Worm (Caenorhabditis elegans) whole organism, mixed stage, embryonic: Measurements from ENCODE around the gene srt-29.

Experiments used
- M03D4.4 ChIP-seq: sonication (generic microtip); optimal IDR thresholded peaks from 2 replicates; lab custom pipeline; 2017; ENCODE audit warnings: mild to moderate bottlenecking, missing genetic modification characterization, missing compliant biosample characterization
- bed-3 ChIP-seq: fragments of 200-800 bp; sonication (Bioruptor generic); optimal IDR thresholded peaks from 3 replicates; lab custom pipeline; 2018; ENCODE audit warnings: mild to moderate bottlenecking, missing genetic modification characterization, moderate library complexity, missing compliant biosample characterization
- blmp-1 ChIP-seq: fragments of 150-350 bp; optimal IDR thresholded peaks from 2 replicates; lab custom pipeline; 2014; ENCODE audit warnings: missing biosample characterization, missing genetic modification characterization
- ceh-39 ChIP-seq: fragments of 150-350 bp; optimal IDR thresholded peaks from 2 replicates; lab custom pipeline; 2014; ENCODE audit warnings: missing biosample characterization, missing genetic modification characterization
- ceh-83 ChIP-seq: fragments of 200-800 bp; sonication (Bioruptor generic); optimal IDR thresholded peaks from 2 replicates; lab custom pipeline; 2018; ENCODE audit warnings: mild to moderate bottlenecking, missing genetic modification characterization, missing compliant biosample characterization
- ces-1 ChIP-seq: fragments of 150-350 bp; optimal IDR thresholded peaks from 2 replicates; lab custom pipeline; 2014; ENCODE audit warnings: missing biosample characterization, missing genetic modification reagents, missing genetic modification characterization
- cnd-1 ChIP-seq: fragments of 200-800 bp; sonication (Bioruptor generic); optimal IDR thresholded peaks from 2 replicates; lab custom pipeline; 2018; ENCODE audit warnings: mild to moderate bottlenecking, missing genetic modification characterization, missing compliant biosample characterization
- drap-1 ChIP-seq: fragments of 200-800 bp; sonication (Bioruptor generic); optimal IDR thresholded peaks from 3 replicates; lab custom pipeline; 2018; ENCODE audit warnings: mild to moderate bottlenecking, missing genetic modification characterization, missing compliant biosample characterization
- elt-1 ChIP-seq: sonication (generic microtip); optimal IDR thresholded peaks from 2 replicates; lab custom pipeline; 2017; ENCODE audit warnings: missing genetic modification characterization, mild to moderate bottlenecking, missing compliant biosample characterization, antibody characterized with exemption, moderate library complexity, borderline replicate concordance; ENCODE audit not compliant: insufficient read depth
- elt-3 ChIP-seq: fragments of 150-350 bp; optimal IDR thresholded peaks from 2 replicates; lab custom pipeline; 2014; ENCODE audit warnings: missing biosample characterization, missing genetic modification characterization
- flh-1 ChIP-seq: fragments of 200-800 bp; sonication (Bioruptor generic); optimal IDR thresholded peaks from 2 replicates; lab custom pipeline; 2018; ENCODE audit warnings: mild to moderate bottlenecking, missing genetic modification characterization, moderate library complexity, missing compliant biosample characterization
- ham-2 ChIP-seq: fragments of 200-800 bp; sonication (Bioruptor generic); optimal IDR thresholded peaks from 2 replicates; lab custom pipeline; 2018; ENCODE audit warnings: mild to moderate bottlenecking, missing genetic modification characterization, missing compliant biosample characterization
- hlh-1 ChIP-seq: fragments of 150-350 bp; optimal IDR thresholded peaks from 2 replicates; lab custom pipeline; 2014; ENCODE audit warnings: missing biosample characterization, missing genetic modification reagents, missing genetic modification characterization
- lin-13 ChIP-seq: fragments of 150-350 bp; optimal IDR thresholded peaks from 2 replicates; lab custom pipeline; 2014; ENCODE audit warnings: missing biosample characterization, missing genetic modification characterization
- lin-32 ChIP-seq: fragments of 200-800 bp; sonication (Bioruptor generic); optimal IDR thresholded peaks from 2 replicates; lab custom pipeline; 2018; ENCODE audit warnings: mild to moderate bottlenecking, missing genetic modification characterization, missing compliant biosample characterization
- lsy-2 ChIP-seq: fragments of 150-350 bp; optimal IDR thresholded peaks from 2 replicates; lab custom pipeline; 2014; ENCODE audit warnings: missing biosample characterization, missing genetic modification characterization
- mab-5 ChIP-seq: fragments of 150-350 bp; optimal IDR thresholded peaks from 2 replicates; lab custom pipeline; 2014; ENCODE audit warnings: missing biosample characterization, missing genetic modification characterization
- mep-1 ChIP-seq: fragments of 150-350 bp; optimal IDR thresholded peaks from 2 replicates; lab custom pipeline; 2017; ENCODE audit warnings: missing biosample characterization, missing genetic modification reagents, missing genetic modification characterization, inconsistent platforms
- mls-2 ChIP-seq: sonication (generic microtip); optimal IDR thresholded peaks from 2 replicates; lab custom pipeline; 2016; ENCODE audit warnings: mild to moderate bottlenecking, missing genetic modification characterization, moderate library complexity, missing compliant biosample characterization
- nhr-12 ChIP-seq: fragments of 150-350 bp; optimal IDR thresholded peaks from 2 replicates; lab custom pipeline; 2014; ENCODE audit warnings: missing biosample characterization, missing genetic modification characterization
- nhr-2 ChIP-seq: fragments of 150-350 bp; optimal IDR thresholded peaks from 2 replicates; lab custom pipeline; 2014; ENCODE audit warnings: missing biosample characterization, missing genetic modification characterization
- nhr-237 ChIP-seq: fragments of 150-350 bp; optimal IDR thresholded peaks from 2 replicates; lab custom pipeline; 2014; ENCODE audit warnings: missing biosample characterization, missing genetic modification characterization
- nhr-28 ChIP-seq: fragments of 150-350 bp; optimal IDR thresholded peaks from 2 replicates; lab custom pipeline; 2014; ENCODE audit warnings: missing biosample characterization, missing genetic modification characterization
- nhr-76 ChIP-seq: sonication (generic microtip); optimal IDR thresholded peaks from 2 replicates; lab custom pipeline; 2017; ENCODE audit warnings: missing biosample characterization, missing genetic modification characterization
- sem-2 ChIP-seq: fragments of 200-800 bp; sonication (Bioruptor generic); optimal IDR thresholded peaks from 2 replicates; lab custom pipeline; 2018; ENCODE audit warnings: mild to moderate bottlenecking, missing genetic modification characterization, missing compliant biosample characterization
- snpc-4 ChIP-seq: fragments of 150-350 bp; optimal IDR thresholded peaks from 2 replicates; lab custom pipeline; 2014; ENCODE audit warnings: missing biosample characterization, missing genetic modification characterization
- sptf-1 ChIP-seq: sonication (generic microtip); optimal IDR thresholded peaks from 2 replicates; lab custom pipeline; 2017; ENCODE audit warnings: mild to moderate bottlenecking, missing genetic modification characterization, moderate library complexity, missing compliant biosample characterization
- unc-120 ChIP-seq: sonication (generic microtip); optimal IDR thresholded peaks from 2 replicates; lab custom pipeline; 2017; ENCODE audit warnings: missing genetic modification characterization, missing compliant biosample characterization; ENCODE audit not compliant: poor library complexity, severe bottlenecking
- unc-62 ChIP-seq: fragments of 150-350 bp; optimal IDR thresholded peaks from 2 replicates; lab custom pipeline; 2014; ENCODE audit warnings: missing biosample characterization, missing genetic modification reagents, missing genetic modification characterization
- zip-8 ChIP-seq: fragments of 150-350 bp; optimal IDR thresholded peaks from 2 replicates; lab custom pipeline; 2014; ENCODE audit warnings: missing biosample characterization, missing genetic modification characterization
- ztf-11 ChIP-seq: fragments of 150-350 bp; optimal IDR thresholded peaks from 2 replicates; lab custom pipeline; 2014; ENCODE audit warnings: missing biosample characterization, missing genetic modification characterization

srt-29 gene

DNA sequence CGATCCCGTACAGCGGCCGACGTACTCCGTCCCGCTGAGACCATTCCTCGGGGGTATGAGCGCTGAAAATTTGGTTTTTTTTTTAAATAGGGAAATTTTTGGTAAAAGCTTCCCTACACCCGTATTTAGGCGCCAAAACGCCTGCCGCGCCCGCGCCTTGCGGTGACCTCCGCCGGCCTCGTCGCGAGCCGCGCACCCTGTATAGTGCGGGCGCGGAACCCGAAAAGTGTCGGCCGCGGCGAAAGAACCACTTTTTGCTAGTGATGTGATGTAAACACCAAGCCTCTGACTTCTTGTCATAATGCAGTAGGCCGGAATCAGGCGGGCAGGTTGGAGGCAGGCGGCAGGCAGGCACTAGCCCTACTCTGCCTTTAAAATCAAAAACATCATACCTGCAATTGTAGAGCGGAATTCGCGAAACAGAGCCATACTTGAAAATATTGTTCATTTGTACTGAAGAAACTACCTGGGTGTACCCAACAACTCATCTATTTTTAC, at the start of gene srt-29:
Gene srt-29 (minus strand): TSS at position 448 of the 498 bp plus-strand sequence.
- no peak for TF ChIP-seq ham-2
- TF ChIP-seq nhr-76 (tag; lab: Kevin White, UChicago): no peak
- no peak for TF ChIP-seq sem-2 (GFP tag; lab: Kevin White, UChicago)
- TF ChIP-seq lin-32 (GFP tag; lab: Kevin White, UChicago): no peak
- no peak for TF ChIP-seq M03D4.4 (tag; lab: Kevin White, UChicago)
- TF ChIP-seq cnd-1: no peak
- TF ChIP-seq ceh-83 (GFP tag; lab: Kevin White, UChicago): no peak
- TF ChIP-seq elt-1: no peak
- TF ChIP-seq ces-1 (GFP tag; lab: Kevin White, UChicago): no peak

DNA sequence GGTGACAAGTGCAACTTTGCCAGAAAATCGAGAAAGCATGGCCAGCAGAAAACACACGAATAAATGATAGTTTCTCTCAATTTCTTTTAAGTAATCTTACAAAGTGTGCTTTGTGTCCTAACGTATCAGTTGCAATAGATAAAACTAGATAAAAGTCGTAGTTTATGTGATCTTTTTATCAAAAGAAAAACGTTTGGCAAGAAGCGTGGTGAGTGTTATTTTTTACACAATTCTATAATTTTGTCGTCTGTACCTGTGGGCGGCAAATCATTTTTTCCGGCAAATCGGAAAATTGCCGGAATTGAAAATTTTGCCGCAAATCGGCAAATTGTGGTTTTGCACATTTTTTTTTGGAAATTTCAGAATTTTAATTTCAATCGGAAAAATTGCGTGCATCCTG, 48.5 kb upstream of the srt-29 start, which contains the start of gene R05D8.9:
Gene R05D8.9 (minus strand): TSS at position 101 of the 400 bp plus-strand sequence.
- TF ChIP-seq lsy-2 (tag; lab: Kevin White, UChicago) (no peak), hlh-1 (no peak), nhr-28 (no peak), M03D4.4 (tag; lab: Kevin White, UChicago) (no peak), ham-2 (no peak), nhr-2 (tag; lab: Kevin White, UChicago) (no peak), ces-1 (GFP tag; lab: Kevin White, UChicago) (no peak), mep-1 (tag; lab: Kevin White, UChicago) (no peak), sptf-1 (tag; lab: Kevin White, UChicago) (no peak), lin-32 (GFP tag; lab: Kevin White, UChicago) (no peak), bed-3 (GFP tag; lab: Kevin White, UChicago) (no peak), cnd-1 (no peak), elt-3 (tag; lab: Kevin White, UChicago) (no peak), elt-1 (no peak), unc-120 (no peak)
- TF ChIP-seq, all 35 proteins: peak for 0

- no peak for TF ChIP-seq ceh-39 (tag; lab: Kevin White, UChicago)
- no peak for TF ChIP-seq blmp-1 (tag; lab: Kevin White, UChicago)
- TF ChIP-seq ham-2: no peak
- no peak for TF ChIP-seq mab-5 (tag; lab: Kevin White, UChicago)
- no peak for TF ChIP-seq sptf-1 (tag; lab: Kevin White, UChicago)
- no peak for TF ChIP-seq lsy-2 (tag; lab: Kevin White, UChicago)
- no peak for TF ChIP-seq hlh-1
- no peak for TF ChIP-seq zip-8 (tag; lab: Kevin White, UChicago)
- no peak for TF ChIP-seq ceh-83 (GFP tag; lab: Kevin White, UChicago)
- TF ChIP-seq snpc-4: no peak
- TF ChIP-seq bed-3 (GFP tag; lab: Kevin White, UChicago): no peak
- TF ChIP-seq elt-3 (tag; lab: Kevin White, UChicago): no peak
- TF ChIP-seq mls-2 (tag; lab: Kevin White, UChicago): no peak
- TF ChIP-seq nhr-237 (tag; lab: Kevin White, UChicago): no peak
- no peak for TF ChIP-seq drap-1 (GFP tag; lab: Kevin White, UChicago)
- no peak for TF ChIP-seq nhr-2 (tag; lab: Kevin White, UChicago)
- TF ChIP-seq unc-62 (GFP tag; lab: Kevin White, UChicago): no peak
Observed at ce11 chrV:2765052-2765451, 46.1 kb upstream of the srt-29 start, which contains the start of gene dhs-14. TSS of gene dhs-14 (minus strand) at chrV:2765200.

- TF ChIP-seq zip-8 (tag; lab: Kevin White, UChicago): no peak
- no peak for TF ChIP-seq mep-1 (tag; lab: Kevin White, UChicago)
- no peak for TF ChIP-seq unc-62 (GFP tag; lab: Kevin White, UChicago)
- no peak for TF ChIP-seq ztf-11 (tag; lab: Kevin White, UChicago)
- TF ChIP-seq M03D4.4 (tag; lab: Kevin White, UChicago): no peak
- TF ChIP-seq ham-2: no peak
- no peak for TF ChIP-seq snpc-4
- no peak for TF ChIP-seq lin-13 (tag; lab: Kevin White, UChicago)
- TF ChIP-seq flh-1 (GFP tag; lab: Kevin White, UChicago): no peak
- TF ChIP-seq lin-32 (GFP tag; lab: Kevin White, UChicago): no peak
Observed at ce11 chrV:2763105-2763504, 44.2 kb upstream of the srt-29 start, which contains the start of gene R05D8.7. TSS of gene R05D8.7 (minus strand) at chrV:2763208.

DNA sequence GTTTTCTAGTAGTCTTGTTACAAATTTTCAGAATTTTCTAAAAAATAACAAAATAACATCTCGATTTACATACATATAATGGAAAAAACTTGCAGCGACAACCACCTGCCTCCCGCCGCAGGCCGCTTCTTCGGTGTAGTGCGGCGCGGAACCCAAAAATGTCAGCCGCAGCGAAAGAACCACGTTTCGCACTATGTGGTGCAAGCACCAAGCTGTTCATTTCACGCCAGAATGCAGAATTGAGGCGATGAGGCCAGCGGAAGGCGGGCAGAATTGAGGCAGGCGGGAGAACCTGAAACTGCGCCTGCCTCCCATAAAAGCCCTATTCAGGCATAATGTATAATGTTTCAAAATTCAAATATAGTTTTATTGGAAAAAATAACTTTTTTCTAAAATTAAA, 42.5 kb upstream of the srt-29 start:
- TF ChIP-seq nhr-12: no peak
- no peak for TF ChIP-seq nhr-28
- TF ChIP-seq mls-2 (tag; lab: Kevin White, UChicago): no peak
- TF ChIP-seq lin-32 (GFP tag; lab: Kevin White, UChicago): no peak
- TF ChIP-seq snpc-4: no peak
- no peak for TF ChIP-seq ham-2
- no peak for TF ChIP-seq flh-1 (GFP tag; lab: Kevin White, UChicago)
- TF ChIP-seq bed-3 (GFP tag; lab: Kevin White, UChicago): no peak
- no peak for TF ChIP-seq elt-3 (tag; lab: Kevin White, UChicago)
- no peak for TF ChIP-seq ceh-83 (GFP tag; lab: Kevin White, UChicago)
